Worm (Caenorhabditis elegans) whole organism, L1 larva: ENCODE data around the gene cyp-35A5.

ENCODE experiments used
- C34B4.2 ChIP-seq: sonication (generic microtip); optimal IDR thresholded peaks from 2 replicates; lab custom pipeline; 2017; ENCODE audit warnings: mild to moderate bottlenecking, missing genetic modification characterization, missing compliant biosample characterization
- F16B12.6 ChIP-seq: fragments of 150-350 bp; optimal IDR thresholded peaks from 2 replicates; lab custom pipeline; 2014; ENCODE audit warnings: missing biosample characterization, missing genetic modification characterization
- aha-1 ChIP-seq: fragments of 150-350 bp; optimal IDR thresholded peaks from 2 replicates; lab custom pipeline; 2014; ENCODE audit warnings: missing biosample characterization, missing genetic modification characterization
- aly-2 ChIP-seq: fragments of 150-350 bp; optimal IDR thresholded peaks from 2 replicates; lab custom pipeline; 2014; ENCODE audit warnings: missing biosample characterization, missing genetic modification characterization
- ama-1 ChIP-seq: fragments of 150-350 bp; optimal IDR thresholded peaks from 2 replicates; lab custom pipeline; 2014
- blmp-1 ChIP-seq: fragments of 150-350 bp; optimal IDR thresholded peaks from 2 replicates; lab custom pipeline; 2014; ENCODE audit warnings: missing biosample characterization, missing genetic modification characterization
- ceh-63 ChIP-seq: fragments of 200-800 bp; sonication (Bioruptor generic); optimal IDR thresholded peaks from 2 replicates; lab custom pipeline; 2018; ENCODE audit warnings: mild to moderate bottlenecking, missing genetic modification characterization, missing compliant biosample characterization
- ceh-8 ChIP-seq: fragments of 200-800 bp; sonication (Bioruptor generic); optimal IDR thresholded peaks from 2 replicates; lab custom pipeline; 2018; ENCODE audit warnings: mild to moderate bottlenecking, missing genetic modification characterization, moderate library complexity, missing compliant biosample characterization
- ceh-88 ChIP-seq: fragments of 200-800 bp; sonication (Bioruptor generic); IDR thresholded peaks from 2 replicates; pipeline ENCODE4 v1.3.6; 2022; ENCODE audit warnings: missing genetic modification characterization, missing compliant biosample characterization
- efl-1 ChIP-seq, 4 experiments: fragments of 150-350 bp; optimal IDR thresholded peaks in 3 of 4; peaks in 1 of 4; 1 replicate in 1 of 4; 2 replicates in 3 of 4; lab custom pipeline; 2014; ENCODE audit warnings: missing biosample characterization in 2 of 4, missing genetic modification characterization in 2 of 4, missing genetic modification reagents in 2 of 4
- efl-3 ChIP-seq: fragments of 200-800 bp; sonication (Bioruptor generic); optimal IDR thresholded peaks from 2 replicates; lab custom pipeline; 2018; ENCODE audit warnings: mild to moderate bottlenecking, missing genetic modification characterization, missing compliant biosample characterization
- ets-5 ChIP-seq: fragments of 200-800 bp; sonication (Bioruptor generic); IDR thresholded peaks from 2 replicates; pipeline ENCODE4 v1.3.6; 2022; ENCODE audit warnings: missing genetic modification characterization, missing compliant biosample characterization
- fkh-4 ChIP-seq: sonication (generic microtip); optimal IDR thresholded peaks from 2 replicates; lab custom pipeline; 2016; ENCODE audit warnings: missing compliant biosample characterization, missing genetic modification characterization, borderline replicate concordance
- fos-1 ChIP-seq: fragments of 150-350 bp; optimal IDR thresholded peaks from 2 replicates; lab custom pipeline; 2014; ENCODE audit warnings: missing biosample characterization, missing genetic modification characterization
- hlh-4 ChIP-seq: sonication (generic microtip); optimal IDR thresholded peaks from 2 replicates; lab custom pipeline; 2016; ENCODE audit warnings: mild to moderate bottlenecking, missing genetic modification characterization, missing compliant biosample characterization
- isw-1 ChIP-seq: fragments of 200-800 bp; sonication (Bioruptor generic); IDR thresholded peaks from 2 replicates; pipeline ENCODE4 v1.3.6; 2022; ENCODE audit warnings: missing genetic modification characterization, missing compliant biosample characterization
- jun-1 ChIP-seq: fragments of 150-350 bp; optimal IDR thresholded peaks from 2 replicates; lab custom pipeline; 2014; ENCODE audit warnings: missing biosample characterization, missing genetic modification reagents, missing genetic modification characterization
- lsy-2 ChIP-seq, 2 experiments: fragments of 150-350 bp; optimal IDR thresholded peaks; 2 replicates each; lab custom pipeline; 2014; ENCODE audit warnings: missing biosample characterization in 2 of 2, missing genetic modification characterization in 2 of 2
- mab-9 ChIP-seq: fragments of 200-800 bp; sonication (Bioruptor generic); IDR thresholded peaks from 2 replicates; pipeline ENCODE4 v1.3.6; 2022; ENCODE audit warnings: missing genetic modification reagents, missing genetic modification characterization, missing compliant biosample characterization
- mef-2 ChIP-seq: fragments of 150-350 bp; optimal IDR thresholded peaks from 2 replicates; lab custom pipeline; 2014; ENCODE audit warnings: missing biosample characterization, missing genetic modification characterization
- mep-1 ChIP-seq: fragments of 150-350 bp; optimal IDR thresholded peaks from 2 replicates; lab custom pipeline; 2014; ENCODE audit warnings: missing biosample characterization, missing genetic modification characterization
- nhr-237 ChIP-seq: fragments of 150-350 bp; optimal IDR thresholded peaks from 2 replicates; lab custom pipeline; 2014; ENCODE audit warnings: missing biosample characterization, missing genetic modification characterization
- nhr-28 ChIP-seq: fragments of 150-350 bp; optimal IDR thresholded peaks from 2 replicates; lab custom pipeline; 2014; ENCODE audit warnings: missing biosample characterization, missing genetic modification characterization
- nhr-47 ChIP-seq: sonication (generic microtip); optimal IDR thresholded peaks from 2 replicates; lab custom pipeline; 2016; ENCODE audit warnings: mild to moderate bottlenecking, missing genetic modification characterization, moderate library complexity, missing compliant biosample characterization
- nhr-84 ChIP-seq: sonication (generic microtip); optimal IDR thresholded peaks from 2 replicates; lab custom pipeline; 2017; ENCODE audit warnings: missing biosample characterization, missing genetic modification characterization
- nhr-85 ChIP-seq: sonication (generic microtip); peaks from one replicate; lab custom pipeline; 2016; ENCODE audit warnings: missing genetic modification characterization, inconsistent platforms, missing compliant biosample characterization
- pag-3 ChIP-seq: sonication (generic microtip); optimal IDR thresholded peaks from 2 replicates; lab custom pipeline; 2017; ENCODE audit warnings: missing genetic modification characterization, mild to moderate bottlenecking, missing compliant biosample characterization, antibody characterized with exemption, borderline replicate concordance; ENCODE audit not compliant: insufficient read depth
- pqm-1 ChIP-seq: sonication (generic microtip); optimal IDR thresholded peaks from 3 replicates; lab custom pipeline; 2017; ENCODE audit warnings: missing biosample characterization, missing genetic modification characterization
- skn-1 ChIP-seq: fragments of 150-350 bp; optimal IDR thresholded peaks from 2 replicates; lab custom pipeline; 2014; ENCODE audit warnings: missing biosample characterization, missing genetic modification characterization
- snpc-4 ChIP-seq: fragments of 150-350 bp; optimal IDR thresholded peaks from 2 replicates; lab custom pipeline; 2014; ENCODE audit warnings: missing biosample characterization, missing genetic modification characterization
- snu-23 ChIP-seq: sonication (generic microtip); optimal IDR thresholded peaks from 2 replicates; lab custom pipeline; 2016; ENCODE audit warnings: missing genetic modification characterization, missing compliant biosample characterization
- sox-4 ChIP-seq: sonication (generic microtip); optimal IDR thresholded peaks from 2 replicates; lab custom pipeline; 2016; ENCODE audit warnings: missing genetic modification characterization, missing compliant biosample characterization
- sptf-1 ChIP-seq: fragments of 150-350 bp; optimal IDR thresholded peaks from 2 replicates; lab custom pipeline; 2014; ENCODE audit warnings: missing biosample characterization, missing genetic modification characterization
- swsn-7 ChIP-seq: sonication (generic microtip); optimal IDR thresholded peaks from 2 replicates; lab custom pipeline; 2016; ENCODE audit warnings: missing genetic modification characterization, missing compliant biosample characterization
- tbx-2 ChIP-seq: sonication (generic microtip); optimal IDR thresholded peaks from 2 replicates; lab custom pipeline; 2016; ENCODE audit warnings: missing genetic modification characterization, missing compliant biosample characterization
- unc-30 ChIP-seq: sonication (generic microtip); optimal IDR thresholded peaks from 2 replicates; lab custom pipeline; 2017; ENCODE audit warnings: missing biosample characterization, missing genetic modification characterization
- vab-15 ChIP-seq: sonication (generic microtip); optimal IDR thresholded peaks from 2 replicates; lab custom pipeline; 2017; ENCODE audit warnings: missing genotype, mild to moderate bottlenecking, missing genetic modification characterization, missing compliant biosample characterization
- xbp-1 ChIP-seq: sonication (generic microtip); optimal IDR thresholded peaks from 2 replicates; lab custom pipeline; 2016; ENCODE audit warnings: missing genetic modification characterization, missing compliant biosample characterization
- zag-1 ChIP-seq: fragments of 150-350 bp; optimal IDR thresholded peaks from 2 replicates; lab custom pipeline; 2014; ENCODE audit warnings: missing biosample characterization, missing genetic modification characterization
- zip-4 ChIP-seq: fragments of 200-800 bp; sonication (Bioruptor generic); optimal IDR thresholded peaks from 2 replicates; lab custom pipeline; 2018; ENCODE audit warnings: mild to moderate bottlenecking, missing genetic modification characterization, moderate library complexity, missing compliant biosample characterization
- ztf-11 ChIP-seq, 2 experiments: sonication (generic microtip); optimal IDR thresholded peaks; 2 replicates each; lab custom pipeline; 2016 to 2017; ENCODE audit warnings: missing genetic modification characterization in 2 of 2, missing biosample characterization in 1 of 2, missing compliant biosample characterization in 1 of 2
- ztf-4 ChIP-seq: fragments of 150-350 bp; optimal IDR thresholded peaks from 2 replicates; lab custom pipeline; 2014; ENCODE audit warnings: missing biosample characterization, missing genetic modification characterization

Gene cyp-35A5

DNA sequence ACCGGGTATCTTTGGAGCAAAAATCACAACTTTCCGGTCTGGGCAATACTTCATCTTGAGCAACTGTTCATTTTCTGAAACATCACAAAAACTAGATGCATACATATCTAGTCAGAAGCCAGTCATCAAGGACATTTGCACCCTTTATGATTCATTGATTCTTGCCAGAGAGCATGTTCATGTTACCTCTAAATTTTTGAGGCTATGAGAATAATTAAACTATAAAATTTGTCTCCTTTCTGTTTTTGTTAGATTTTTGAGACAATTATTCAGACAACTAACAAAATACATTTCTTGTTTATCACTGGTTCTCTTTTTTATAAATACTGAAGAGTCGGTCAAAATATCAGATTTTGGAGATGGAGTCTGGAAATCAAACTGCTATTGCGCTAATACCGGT lies 19.6 kb upstream of the cyp-35A5 start, which contains the start of gene srx-67:
TSS of gene srx-67 (plus strand) at position 301 of the 400 bp plus-strand sequence.
- TF ChIP-seq ets-5 (GFP tag; lab: Robert Waterston, UW) (no peak), blmp-1 (tag; lab: Kevin White, UChicago) (no peak), ceh-88 (GFP tag; lab: Robert Waterston, UW) (no peak), ceh-63 (GFP tag; lab: Kevin White, UChicago) (no peak), aly-2 (tag; lab: Kevin White, UChicago) (no peak), pqm-1 (tag; lab: Kevin White, UChicago) (no peak), isw-1 (GFP tag; lab: Robert Waterston, UW) (no peak), skn-1 (no peak), nhr-84 (tag; lab: Kevin White, UChicago) (no peak), ama-1 (lab: Kevin White, UChicago) (no peak), F16B12.6 (tag; lab: Kevin White, UChicago) (no peak), vab-15 (no peak), sox-4 (tag; lab: Kevin White, UChicago) (no peak), fkh-4 (tag; lab: Kevin White, UChicago) (no peak), nhr-85 (tag; lab: Kevin White, UChicago) (no peak), zip-4 (GFP tag; lab: Kevin White, UChicago) (no peak), tbx-2 (tag; lab: Kevin White, UChicago) (no peak), zag-1 (tag; lab: Kevin White, UChicago) (no peak), pag-3 (tag; lab: Kevin White, UChicago) (no peak), swsn-7 (tag; lab: Kevin White, UChicago) (no peak)

DNA sequence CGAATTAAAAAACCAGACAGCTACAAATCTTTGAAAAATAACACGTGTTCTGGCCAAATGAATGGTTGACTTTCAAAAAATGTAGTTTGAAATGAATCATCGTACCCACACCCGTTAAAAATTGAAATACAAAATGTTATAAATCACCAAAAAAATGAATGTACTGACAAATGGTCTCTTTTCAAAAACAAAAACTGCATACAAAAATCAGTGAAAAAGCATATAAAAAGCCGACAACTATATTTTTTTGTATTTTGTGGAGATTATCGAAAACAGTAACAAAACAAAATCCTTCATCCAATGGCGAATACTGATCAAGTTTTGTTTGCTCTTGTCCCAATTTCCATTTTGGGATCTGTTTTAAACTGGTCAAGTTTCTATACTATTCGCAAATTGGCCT lies 16.8 kb upstream of the cyp-35A5 start, which contains the start of gene srx-66:
TSS of gene srx-66 (plus strand) at position 301 of the 400 bp plus-strand sequence.
- no peak for TF ChIP-seq lsy-2 (tag; optimal IDR thresholded peaks at IDR 0.05; lab: Kevin White, UChicago)
- TF ChIP-seq unc-30 (tag; lab: Kevin White, UChicago): no peak
- no peak for TF ChIP-seq ztf-4 (tag; lab: Kevin White, UChicago)

DNA sequence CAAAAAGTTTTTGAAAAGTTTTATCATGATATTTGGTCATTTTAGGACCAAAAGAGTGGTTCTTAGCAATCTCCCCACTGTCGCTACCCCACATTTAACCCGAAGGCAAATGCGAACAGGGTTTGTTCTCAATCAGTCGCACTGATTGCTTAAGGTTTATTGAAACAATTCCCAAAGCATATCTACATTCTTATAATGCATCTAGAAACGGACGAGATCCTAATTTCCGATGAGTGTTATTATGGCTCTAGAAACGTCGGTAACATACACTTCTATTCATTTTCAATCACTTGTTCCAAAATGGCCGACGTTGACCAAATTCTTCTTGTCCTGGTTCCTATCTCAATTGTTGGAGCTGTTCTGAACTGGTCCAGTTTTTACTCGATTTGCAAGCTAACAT lies 14.5 kb upstream of the cyp-35A5 start, which contains the start of gene srx-65:
TSS of gene srx-65 (plus strand) at position 301 of the 400 bp plus-strand sequence.
- no peak for TF ChIP-seq efl-1 (optimal IDR thresholded peaks at IDR 0.05; lab: Kevin White, UChicago)
- TF ChIP-seq efl-1 (GFP tag; optimal IDR thresholded peaks at IDR 0.05 in 1 of 2; lab: Kevin White, UChicago): peak in 1 of 2 experiments; percentile 36
- TF ChIP-seq ama-1 (lab: Kevin White, UChicago): no peak

DNA sequence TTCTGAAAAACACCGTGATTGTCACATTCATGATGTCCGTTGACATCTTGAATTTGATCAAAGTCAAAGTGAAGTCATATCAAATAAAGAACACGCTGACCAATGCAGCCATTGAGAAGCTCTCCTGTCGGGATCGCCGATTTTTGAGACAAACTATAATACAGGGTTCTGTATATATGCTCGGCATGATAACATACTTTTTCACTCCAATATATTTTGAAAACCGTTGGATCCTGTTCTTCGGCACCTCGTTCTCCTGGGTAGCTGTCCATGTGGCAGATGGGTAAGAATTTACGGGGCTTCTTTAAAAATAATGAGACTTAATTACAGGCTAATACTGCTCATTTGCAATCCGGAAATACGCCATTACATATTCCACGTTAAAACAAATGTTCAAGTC lies 13.6 kb upstream of the cyp-35A5 start:
- TF ChIP-seq aha-1: no peak

DNA sequence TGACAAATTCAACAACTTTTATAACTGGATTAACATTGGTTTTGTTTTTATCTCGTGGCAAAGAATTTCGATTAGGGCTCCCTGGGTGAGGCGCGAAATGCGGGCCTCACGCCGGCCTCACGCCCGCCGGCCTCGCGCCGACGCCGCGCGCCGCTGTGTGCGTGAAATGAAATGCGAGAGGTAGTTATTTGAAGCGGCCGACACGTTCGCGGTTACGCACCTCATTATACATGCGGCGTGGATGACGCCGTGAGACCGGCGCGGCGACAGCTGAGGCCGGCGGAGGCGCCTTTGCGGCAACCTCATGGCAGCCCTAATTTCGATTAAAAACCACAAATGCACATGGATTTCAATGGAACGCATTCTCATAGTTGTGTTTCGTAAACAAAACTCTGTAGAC lies 8.6 kb upstream of the cyp-35A5 start:
- TF ChIP-seq lsy-2 (tag; optimal IDR thresholded peaks at IDR 0.05; lab: Kevin White, UChicago) (no peak), ceh-8 (GFP tag; lab: Kevin White, UChicago) (no peak), C34B4.2 (tag; lab: Kevin White, UChicago) (no peak)

- no peak for TF ChIP-seq snpc-4 (tag; lab: Kevin White, UChicago)
- TF ChIP-seq nhr-47 (tag; lab: Kevin White, UChicago): no peak
- no peak for TF ChIP-seq nhr-84 (tag; lab: Kevin White, UChicago)
- no peak for TF ChIP-seq efl-3 (GFP tag; lab: Kevin White, UChicago)
- TF ChIP-seq xbp-1 (tag; lab: Kevin White, UChicago): no peak
- TF ChIP-seq ztf-11 (tag; optimal IDR thresholded peaks at IDR 0.05; lab: Kevin White, UChicago): no peak
- no peak for TF ChIP-seq sptf-1
- TF ChIP-seq zag-1 (tag; lab: Kevin White, UChicago): no peak
- no peak for TF ChIP-seq mab-9
- TF ChIP-seq mef-2 (tag; lab: Kevin White, UChicago): no peak
- TF ChIP-seq tbx-2 (tag; lab: Kevin White, UChicago): no peak
- no peak for TF ChIP-seq blmp-1 (tag; lab: Kevin White, UChicago)
- no peak for TF ChIP-seq hlh-4 (tag; lab: Kevin White, UChicago)
- TF ChIP-seq nhr-28 (tag; lab: Kevin White, UChicago): no peak
- no peak for TF ChIP-seq mep-1 (tag; lab: Kevin White, UChicago)
- TF ChIP-seq jun-1 (tag; lab: Kevin White, UChicago): no peak
- no peak for TF ChIP-seq fos-1 (tag; lab: Kevin White, UChicago)
- TF ChIP-seq nhr-237: no peak
- TF ChIP-seq snu-23: no peak
Measured at ce11 chrV:3929099-3929498, 7.0 kb upstream of the cyp-35A5 start, which contains the start of gene srx-64. Gene srx-64 (plus strand): TSS chrV:3929399.
